Worm (Caenorhabditis elegans): Measurements from ENCODE around the gene pqn-92.

Gene pqn-92

DNA sequence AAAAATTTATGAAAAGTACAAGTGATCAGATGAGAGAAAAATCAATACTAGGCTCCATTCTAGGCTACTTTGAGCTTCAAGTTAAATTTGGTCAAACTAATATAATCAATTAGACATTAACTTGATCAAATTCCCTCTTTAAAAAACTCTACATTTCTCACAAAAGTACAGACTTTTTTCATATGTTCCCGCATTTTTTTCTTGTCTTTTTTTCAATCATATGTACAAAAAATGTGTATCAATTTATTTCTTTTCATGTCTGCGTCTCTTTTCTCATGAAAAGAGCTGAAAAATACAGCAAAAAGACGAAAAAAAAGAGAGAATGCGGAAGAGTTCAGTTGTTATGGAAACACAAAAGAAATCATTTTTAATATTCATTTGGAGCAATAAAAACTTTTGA is 8.3 kb upstream of the pqn-92 start:
- TF ChIP-seq mep-1 (tag; optimal IDR thresholded peaks at IDR 0.05), result no peak
- no peak for TF ChIP-seq flh-1 (GFP tag; optimal IDR thresholded peaks at IDR 0.05)
- TF ChIP-seq zip-8 (tag; optimal IDR thresholded peaks at IDR 0.05), result no peak
- no peak for TF ChIP-seq M03D4.4 (tag; optimal IDR thresholded peaks at IDR 0.05)

DNA sequence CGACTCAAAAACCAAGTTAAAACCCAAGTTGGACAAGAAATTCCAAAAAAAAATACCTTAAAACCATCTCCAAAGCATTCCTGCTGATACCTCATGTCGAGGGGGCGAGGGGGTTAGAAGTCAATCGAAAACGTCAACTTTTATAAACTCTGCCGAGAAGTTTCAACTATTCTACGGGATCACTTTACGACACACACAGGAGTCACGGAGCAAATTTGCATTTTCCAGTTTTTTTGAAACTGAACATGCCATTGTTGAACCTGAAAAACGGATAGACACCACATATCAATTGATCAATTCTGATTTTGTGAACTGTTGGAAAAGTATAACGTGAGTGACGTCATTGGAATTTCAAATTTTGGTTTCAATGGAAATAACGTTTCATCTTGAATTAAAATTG is 4.5 kb upstream of the pqn-92 start, which contains the start of gene mrp-8:
TSS of gene mrp-8 (minus strand) at position 101 of the 400 bp plus-strand sequence.
- TF ChIP-seq cnd-1 (tag; optimal IDR thresholded peaks at IDR 0.05) (no peak), ceh-83 (GFP tag; optimal IDR thresholded peaks at IDR 0.05) (no peak), zip-8 (tag; optimal IDR thresholded peaks at IDR 0.05) (peak; percentile 12), mls-2 (tag; optimal IDR thresholded peaks at IDR 0.05) (no peak)

DNA sequence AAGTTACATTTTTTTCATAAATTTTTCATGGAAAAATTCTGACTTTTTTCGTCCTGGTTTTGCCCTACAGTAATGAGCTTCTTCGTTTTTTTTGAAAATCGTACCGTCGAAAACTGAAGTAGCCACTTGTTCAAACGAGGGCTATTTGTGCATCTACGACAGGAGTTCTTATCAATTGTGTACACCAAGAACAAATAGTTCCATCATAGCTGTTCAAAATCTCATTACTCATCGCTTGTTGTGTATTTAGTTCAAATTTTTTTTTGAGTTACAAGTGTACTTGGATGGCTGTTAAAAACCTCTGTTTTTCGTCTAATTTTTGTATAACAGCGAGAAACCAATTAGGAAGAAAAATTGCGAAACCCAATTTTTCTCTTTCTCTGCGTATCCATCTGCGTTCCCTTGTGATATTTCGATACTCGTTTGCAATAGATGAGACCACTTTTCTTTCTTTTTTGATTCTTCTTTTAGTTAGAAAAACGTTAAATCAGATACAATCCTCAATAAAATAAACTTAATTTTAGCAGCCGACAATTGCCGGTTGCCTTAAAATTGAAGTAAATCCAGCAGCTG is 2.7 kb upstream of the pqn-92 start:
- TF ChIP-seq unc-120 (tag; optimal IDR thresholded peaks at IDR 0.05; ENCODE audit: poor library complexity, severe bottlenecking) (no peak), ces-1 (GFP tag; optimal IDR thresholded peaks at IDR 0.05) (no peak), lsy-2 (tag; optimal IDR thresholded peaks at IDR 0.05) (no peak), drap-1 (GFP tag; optimal IDR thresholded peaks at IDR 0.05) (no peak)

- TF ChIP-seq lin-32 (GFP tag; optimal IDR thresholded peaks at IDR 0.05) (no peak), drap-1 (GFP tag; optimal IDR thresholded peaks at IDR 0.05) (no peak), M03D4.4 (tag; optimal IDR thresholded peaks at IDR 0.05) (no peak), sptf-1 (tag; optimal IDR thresholded peaks at IDR 0.05) (no peak), lin-13 (tag; optimal IDR thresholded peaks at IDR 0.05) (no peak), elt-3 (tag; optimal IDR thresholded peaks at IDR 0.05) (no peak)
Observed at ce11 chrIII:12312886-12313285, 5.3 kb downstream of the pqn-92 start, which contains the start of gene Y75B8A.39. TSS of gene Y75B8A.39 (plus strand) at chrIII:12313186.

DNA sequence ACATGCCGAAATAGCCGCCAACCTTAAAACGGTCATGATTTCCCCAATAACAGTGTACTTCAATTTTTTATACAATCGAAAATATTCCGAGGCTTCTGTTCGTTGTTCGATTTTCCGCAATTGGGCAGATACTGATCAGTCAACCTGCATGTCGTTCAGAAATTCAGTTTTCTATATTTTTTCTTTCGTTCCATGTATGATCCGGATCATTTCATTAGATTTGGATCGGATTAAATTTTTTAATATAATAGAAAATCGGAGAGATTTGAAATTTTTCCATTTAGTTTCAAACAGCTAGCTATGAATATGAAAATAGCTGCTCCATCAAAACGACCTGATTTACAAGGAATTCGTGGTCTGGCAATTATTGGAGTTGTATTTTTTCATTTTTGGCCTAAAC is 7.6 kb downstream of the pqn-92 start, which contains the start of gene Y75B8A.37:
TSS of gene Y75B8A.37 (plus strand) at position 301 of the 400 bp plus-strand sequence.
- TF ChIP-seq nhr-12 (tag; optimal IDR thresholded peaks at IDR 0.05) (no peak), unc-62 (GFP tag; optimal IDR thresholded peaks at IDR 0.05) (no peak), unc-120 (tag; optimal IDR thresholded peaks at IDR 0.05; ENCODE audit: poor library complexity, severe bottlenecking) (no peak), bed-3 (GFP tag; optimal IDR thresholded peaks at IDR 0.05) (no peak), drap-1 (GFP tag; optimal IDR thresholded peaks at IDR 0.05) (no peak), mls-2 (tag; optimal IDR thresholded peaks at IDR 0.05) (no peak), cnd-1 (tag; optimal IDR thresholded peaks at IDR 0.05) (no peak), ceh-39 (tag; optimal IDR thresholded peaks at IDR 0.05) (no peak), nhr-2 (tag; optimal IDR thresholded peaks at IDR 0.05) (no peak), sem-2 (GFP tag; optimal IDR thresholded peaks at IDR 0.05) (no peak), hlh-1 (tag; optimal IDR thresholded peaks at IDR 0.05) (no peak), lin-32 (GFP tag; optimal IDR thresholded peaks at IDR 0.05) (no peak), mab-5 (tag; optimal IDR thresholded peaks at IDR 0.05) (no peak), nhr-76 (tag; optimal IDR thresholded peaks at IDR 0.05) (no peak), ces-1 (GFP tag; optimal IDR thresholded peaks at IDR 0.05) (no peak), ham-2 (GFP tag; optimal IDR thresholded peaks at IDR 0.05) (no peak), pha-4 (tag; optimal IDR thresholded peaks at IDR 0.05) (no peak), M03D4.4 (tag; optimal IDR thresholded peaks at IDR 0.05) (no peak), zip-8 (tag; optimal IDR thresholded peaks at IDR 0.05) (no peak), nhr-28 (tag; optimal IDR thresholded peaks at IDR 0.05) (no peak)

ce11 chrIII:12317492-12317891 is 9.9 kb downstream of the pqn-92 start:
- TF ChIP-seq ceh-43 (GFP tag; optimal IDR thresholded peaks at IDR 0.05) (no peak), cnd-1 (tag; optimal IDR thresholded peaks at IDR 0.05) (no peak), nhr-2 (tag; optimal IDR thresholded peaks at IDR 0.05) (no peak), lin-32 (GFP tag; optimal IDR thresholded peaks at IDR 0.05) (no peak), nhr-28 (tag; optimal IDR thresholded peaks at IDR 0.05) (no peak), nhr-12 (tag; optimal IDR thresholded peaks at IDR 0.05) (no peak), drap-1 (GFP tag; optimal IDR thresholded peaks at IDR 0.05) (no peak), nhr-237 (tag; optimal IDR thresholded peaks at IDR 0.05) (no peak), unc-39 (tag; optimal IDR thresholded peaks at IDR 0.05) (no peak), unc-62 (GFP tag; optimal IDR thresholded peaks at IDR 0.05) (no peak), ceh-39 (tag; optimal IDR thresholded peaks at IDR 0.05) (no peak), ztf-11 (tag; optimal IDR thresholded peaks at IDR 0.05) (no peak), bed-3 (GFP tag; optimal IDR thresholded peaks at IDR 0.05) (no peak), mab-5 (tag; optimal IDR thresholded peaks at IDR 0.05) (no peak)
